Fruit fly (Drosophila melanogaster) Kc167 (cell line): ENCODE results near the gene CG15578.

Experiments used
- Myc ChIP-seq: fragments of >200 bp; optimal IDR thresholded peaks from 2 replicates; lab custom pipeline; 2017; ENCODE audit warnings: missing external identifiers
- Sin3A ChIP-seq: fragments of >200 bp; optimal IDR thresholded peaks from 2 replicates; lab custom pipeline; 2018; ENCODE audit warnings: missing external identifiers
- h ChIP-seq: fragments of >200 bp; optimal IDR thresholded peaks from 3 replicates; lab custom pipeline; 2018; ENCODE audit warnings: missing external identifiers
- insv ChIP-seq: fragments of >200 bp; optimal IDR thresholded peaks from 3 replicates; lab custom pipeline; 2018; ENCODE audit warnings: missing external identifiers
- psq ChIP-seq: fragments of >200 bp; optimal IDR thresholded peaks from 2 replicates; lab custom pipeline; 2017; ENCODE audit warnings: missing external identifiers
- ttk ChIP-seq: sonication (Bioruptor generic); optimal IDR thresholded peaks from 2 replicates; lab custom pipeline; 2017; ENCODE audit warnings: missing external identifiers

DNA sequence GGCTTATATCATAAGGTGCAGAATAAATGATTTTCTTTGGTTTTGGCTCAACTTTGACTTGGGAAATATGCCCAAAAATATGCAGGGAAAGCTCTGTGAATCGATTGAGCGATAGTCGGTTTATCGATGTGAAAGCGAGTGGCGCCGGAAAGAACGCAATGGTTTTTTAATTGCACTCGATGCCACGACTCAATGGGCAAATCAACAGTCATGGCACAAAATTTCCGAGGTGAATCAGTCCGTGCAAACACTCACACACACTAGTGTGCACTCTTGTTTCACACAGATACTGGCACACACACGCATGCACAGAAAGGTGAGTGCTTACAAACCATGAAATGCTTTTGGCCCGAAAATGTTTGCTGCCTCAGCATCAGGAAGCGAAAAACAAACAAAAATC, 37.6 kb downstream of the CG15578 start:
- TF ChIP-seq Myc: no peak
- TF ChIP-seq ttk: no peak
- TF ChIP-seq psq: no peak
- TF ChIP-seq insv: no peak
- no peak for TF ChIP-seq Sin3A
- TF ChIP-seq h (lab: Kevin White, UChicago): no peak
